Fruit fly (Drosophila melanogaster) whole organism, embryonic: Measurements from ENCODE around the gene CG6398.
A peak's percentile ranks its signal among the peaks of the same experiment; 100 is the strongest.

Experiments used
- CG10543 ChIP-seq: fragments of 200-800 bp; sonication (Bioruptor generic); optimal IDR thresholded peaks from 3 replicates; lab custom pipeline; 2017; ENCODE audit warnings: missing biosample characterization, mild to moderate bottlenecking, missing genetic modification characterization, moderate library complexity
- CG10959 ChIP-seq: fragments of 200-800 bp; sonication (Bioruptor generic); IDR thresholded peaks from 2 replicates; pipeline ENCODE4 v1.3.6; 2022; ENCODE audit warnings: missing biosample characterization, missing genetic modification characterization
- CG13624 ChIP-seq: fragments of 200-800 bp; sonication (Bioruptor generic); optimal IDR thresholded peaks from 2 replicates; lab custom pipeline; 2016; ENCODE audit warnings: missing biosample characterization, missing genetic modification characterization
- CG13775 ChIP-seq: fragments of 200-800 bp; sonication (Bioruptor generic); optimal IDR thresholded peaks from 3 replicates; lab custom pipeline; 2017; ENCODE audit warnings: missing biosample characterization, mild to moderate bottlenecking, missing genetic modification characterization
- CG14965 ChIP-seq: fragments of 200-800 bp; sonication (Bioruptor generic); optimal IDR thresholded peaks from 2 replicates; lab custom pipeline; 2016; ENCODE audit warnings: missing biosample characterization, missing genetic modification characterization, borderline replicate concordance
- CG16815 ChIP-seq: fragments of 200-800 bp; sonication (Bioruptor generic); optimal IDR thresholded peaks from 3 replicates; lab custom pipeline; 2017; ENCODE audit warnings: missing biosample characterization, mild to moderate bottlenecking, missing genetic modification characterization
- CG1832 ChIP-seq: fragments of 200-800 bp; sonication (Bioruptor generic); optimal IDR thresholded peaks from 2 replicates; lab custom pipeline; 2017; ENCODE audit warnings: missing biosample characterization, mild to moderate bottlenecking, missing genetic modification characterization, inconsistent platforms
- CG18764 ChIP-seq: fragments of 200-800 bp; sonication (Bioruptor generic); optimal IDR thresholded peaks from 3 replicates; lab custom pipeline; 2016; ENCODE audit warnings: missing biosample characterization, missing genetic modification characterization
- CG2712 ChIP-seq: fragments of 200-800 bp; optimal IDR thresholded peaks from 3 replicates; lab custom pipeline; 2019; ENCODE audit warnings: missing biosample characterization, mild to moderate bottlenecking, missing genetic modification characterization, moderate library complexity
- CG30403 ChIP-seq: fragments of 200-800 bp; sonication (Bioruptor generic); optimal IDR thresholded peaks from 3 replicates; lab custom pipeline; 2016; ENCODE audit warnings: missing biosample characterization, missing genetic modification characterization
- CG7357 ChIP-seq: fragments of 200-800 bp; sonication (Bioruptor generic); IDR thresholded peaks from 3 replicates; pipeline ENCODE4 v1.3.6; 2022; ENCODE audit warnings: missing biosample characterization, missing genetic modification characterization
- CG7839 ChIP-seq: fragments of 200-800 bp; sonication (Bioruptor generic); optimal IDR thresholded peaks from 3 replicates; lab custom pipeline; 2018; ENCODE audit warnings: missing biosample characterization, mild to moderate bottlenecking, missing genetic modification characterization, moderate library complexity
- CoRest ChIP-seq: fragments of 200-800 bp; sonication (Bioruptor generic); optimal IDR thresholded peaks from 3 replicates; lab custom pipeline; 2018; ENCODE audit warnings: missing biosample characterization, mild to moderate bottlenecking, missing genetic modification characterization, moderate library complexity
- Dip2 ChIP-seq: fragments of 200-800 bp; sonication (Bioruptor generic); IDR thresholded peaks from 2 replicates; pipeline ENCODE4 v1.3.6; 2022; ENCODE audit warnings: missing biosample characterization, missing genetic modification characterization
- Dp ChIP-seq: fragments of 200-800 bp; sonication (Bioruptor generic); optimal IDR thresholded peaks from 2 replicates; lab custom pipeline; 2018; ENCODE audit warnings: missing biosample characterization, mild to moderate bottlenecking, missing genetic modification characterization, moderate library complexity
- Dref ChIP-seq: fragments of 200-800 bp; sonication (Bioruptor generic); IDR thresholded peaks from 2 replicates; pipeline ENCODE4 v1.3.6; 2022; ENCODE audit warnings: missing biosample characterization, missing genetic modification characterization
- Fer2 ChIP-seq: fragments of 200-800 bp; sonication (Bioruptor generic); optimal IDR thresholded peaks from 2 replicates; lab custom pipeline; 2018; ENCODE audit warnings: missing biosample characterization, mild to moderate bottlenecking, missing genetic modification characterization, moderate library complexity
- GATAe ChIP-seq: fragments of 200-800 bp; sonication (Bioruptor generic); conservative IDR thresholded peaks from 2 replicates; pipeline ENCODE4 v1.3.6; 2022; ENCODE audit warnings: missing biosample characterization, missing genetic modification characterization
- Gsc ChIP-seq: fragments of 200-800 bp; sonication (Bioruptor generic); IDR thresholded peaks from 2 replicates; pipeline ENCODE4 v1.3.6; 2022; ENCODE audit warnings: missing biosample characterization, missing genetic modification characterization
- Jarid2 ChIP-seq: fragments of 200-800 bp; sonication (Bioruptor generic); optimal IDR thresholded peaks from 3 replicates; lab custom pipeline; 2017; ENCODE audit warnings: mild to moderate bottlenecking, missing biosample characterization, missing genetic modification reagents, missing genetic modification characterization
- Lpt ChIP-seq: fragments of >200 bp; optimal IDR thresholded peaks from 2 replicates; lab custom pipeline; 2018; ENCODE audit warnings: missing biosample characterization, missing genetic modification characterization
- NC2α ChIP-seq: fragments of 200-800 bp; sonication (Bioruptor generic); optimal IDR thresholded peaks from 2 replicates; lab custom pipeline; 2016; ENCODE audit warnings: missing biosample characterization, missing genetic modification characterization
- Nf-YA ChIP-seq: fragments of 200-800 bp; sonication (Bioruptor generic); IDR thresholded peaks from 2 replicates; pipeline ENCODE4 v1.3.6; 2022; ENCODE audit warnings: missing biosample characterization, missing genetic modification characterization
- Sox102F ChIP-seq: fragments of 200-800 bp; sonication (Bioruptor generic); optimal IDR thresholded peaks from 2 replicates; lab custom pipeline; 2018; ENCODE audit warnings: missing biosample characterization, mild to moderate bottlenecking, missing genetic modification characterization, moderate library complexity
- Stat92E ChIP-seq, 3 experiments: fragments of >200 bp in 2 of 3; fragments of 200-800 bp in 1 of 3; sonication (Bioruptor generic) in 1 of 3; optimal IDR thresholded peaks; 2 replicates each; lab custom pipeline; 2017 to 2019; ENCODE audit warnings: missing biosample characterization in 3 of 3, missing genetic modification characterization in 3 of 3, mild to moderate bottlenecking in 1 of 3, moderate library complexity in 1 of 3
- ac ChIP-seq: fragments of 200-800 bp; sonication (Bioruptor generic); optimal IDR thresholded peaks from 3 replicates; lab custom pipeline; 2017; ENCODE audit warnings: missing biosample characterization, mild to moderate bottlenecking, missing genetic modification characterization
- ato ChIP-seq: fragments of 200-800 bp; sonication (Bioruptor generic); IDR thresholded peaks from 2 replicates; pipeline ENCODE4 v1.3.6; 2022; ENCODE audit warnings: missing biosample characterization, missing genetic modification characterization; ENCODE audit not compliant: partially characterized antibody
- br ChIP-seq: fragments of >200 bp; optimal IDR thresholded peaks from 2 replicates; lab custom pipeline; 2017
- btn ChIP-seq: fragments of 200-800 bp; sonication (Bioruptor generic); optimal IDR thresholded peaks from 2 replicates; lab custom pipeline; 2016; ENCODE audit warnings: missing biosample characterization, missing genetic modification characterization
- caup ChIP-seq: fragments of 200-800 bp; sonication (Bioruptor generic); optimal IDR thresholded peaks from 3 replicates; lab custom pipeline; 2017; ENCODE audit warnings: missing biosample characterization, mild to moderate bottlenecking, missing genetic modification characterization, moderate library complexity; ENCODE audit not compliant: severe bottlenecking
- chif ChIP-seq, 2 experiments: fragments of 200-800 bp; sonication (Bioruptor generic); optimal IDR thresholded peaks; 3 replicates each; lab custom pipeline; 2016; ENCODE audit warnings: missing biosample characterization in 2 of 2, missing genetic modification characterization in 2 of 2
- disco-r ChIP-seq: fragments of 200-800 bp; sonication (Bioruptor generic); optimal IDR thresholded peaks from 2 replicates; lab custom pipeline; 2016; ENCODE audit warnings: missing biosample characterization, missing genetic modification characterization
- ems ChIP-seq: fragments of 200-800 bp; sonication (Bioruptor generic); optimal IDR thresholded peaks from 3 replicates; lab custom pipeline; 2016; ENCODE audit warnings: missing biosample characterization, missing genetic modification characterization
- gsb ChIP-seq: fragments of 200-800 bp; sonication (Bioruptor generic); IDR thresholded peaks from 2 replicates; pipeline ENCODE4 v1.3.6; 2022; ENCODE audit warnings: missing biosample characterization, missing genetic modification characterization
- jigr1 ChIP-seq: fragments of 200-800 bp; sonication (Bioruptor generic); IDR thresholded peaks from 3 replicates; pipeline ENCODE4 v1.3.6; 2022; ENCODE audit warnings: missing biosample characterization, missing genetic modification characterization
- knrl ChIP-seq: fragments of 200-800 bp; sonication (Bioruptor generic); IDR thresholded peaks from 3 replicates; pipeline ENCODE4 v1.3.6; 2022; ENCODE audit warnings: missing biosample characterization, missing genetic modification characterization; ENCODE audit not compliant: partially characterized antibody
- lola ChIP-seq, 3 experiments: fragments of >200 bp in 2 of 3; fragments of 200-800 bp in 1 of 3; sonication (Bioruptor generic) in 1 of 3; optimal IDR thresholded peaks; 2 replicates each; lab custom pipeline; 2017 to 2019; ENCODE audit warnings: missing biosample characterization in 3 of 3, missing genetic modification characterization in 3 of 3, mild to moderate bottlenecking in 1 of 3, moderate library complexity in 1 of 3
- phol ChIP-seq: fragments of 200-800 bp; sonication (Bioruptor generic); optimal IDR thresholded peaks from 3 replicates; lab custom pipeline; 2018; ENCODE audit warnings: missing biosample characterization, mild to moderate bottlenecking, missing genetic modification characterization, moderate library complexity
- salm ChIP-seq: fragments of 200-800 bp; sonication (Bioruptor generic); optimal IDR thresholded peaks from 2 replicates; lab custom pipeline; 2018; ENCODE audit warnings: missing biosample characterization, mild to moderate bottlenecking, missing genetic modification characterization
- sens-2 ChIP-seq: fragments of 200-800 bp; sonication (Bioruptor generic); IDR thresholded peaks from 2 replicates; pipeline ENCODE4 v1.3.6; 2022; ENCODE audit warnings: missing biosample characterization, missing genetic modification characterization
- sob ChIP-seq: fragments of 200-800 bp; sonication (Bioruptor generic); IDR thresholded peaks from 2 replicates; pipeline ENCODE4 v1.3.6; 2022; ENCODE audit warnings: missing biosample characterization, missing genetic modification characterization
- stwl ChIP-seq: fragments of 200-800 bp; sonication (Bioruptor generic); optimal IDR thresholded peaks from 3 replicates; lab custom pipeline; 2018; ENCODE audit warnings: missing biosample characterization, mild to moderate bottlenecking, missing genetic modification characterization, moderate library complexity
- sug ChIP-seq: fragments of 200-800 bp; optimal IDR thresholded peaks from 2 replicates; lab custom pipeline; 2019; ENCODE audit warnings: missing biosample characterization, mild to moderate bottlenecking, missing genetic modification characterization, moderate library complexity
- z ChIP-seq: fragments of 200-800 bp; sonication (Bioruptor generic); IDR thresholded peaks from 3 replicates; pipeline ENCODE4 v1.3.6; 2022; ENCODE audit warnings: missing biosample characterization, missing genetic modification characterization

The CG6398 gene

dm6 chrX:17830211-17830616 is 414 bp upstream of the CG6398 start (continued):
- no peak for TF ChIP-seq Stat92E (GFP tag; optimal IDR thresholded peaks at IDR 0.05; lab: Kevin White, UChicago)
- no peak for TF ChIP-seq CG18764 (GFP tag; lab: Kevin White, UChicago)
- no peak for TF ChIP-seq CG14965
- TF ChIP-seq salm: no peak
- no peak for TF ChIP-seq Gsc (GFP tag; lab: Robert Waterston, UW)
- TF ChIP-seq ato (GFP tag; lab: Robert Waterston, UW): no peak
- TF ChIP-seq CG13775 (GFP tag; lab: Kevin White, UChicago): peak; percentile 43
- no peak for TF ChIP-seq Dp
- TF ChIP-seq caup (GFP tag; lab: Kevin White, UChicago): no peak
- peak; percentile 45 for TF ChIP-seq phol (tag; lab: Kevin White, UChicago)
- TF ChIP-seq chif (GFP tag; optimal IDR thresholded peaks at IDR 0.05; lab: Kevin White, UChicago): peak in 1 of 2 experiments; percentile 28
- no peak for TF ChIP-seq Dref (GFP tag; lab: Robert Waterston, UW)
- no peak for TF ChIP-seq disco-r (GFP tag; lab: Kevin White, UChicago)
- no peak for TF ChIP-seq CG7357 (GFP tag; lab: Robert Waterston, UW)
- no peak for TF ChIP-seq Fer2 (tag; lab: Kevin White, UChicago)
- no peak for TF ChIP-seq gsb
- no peak for TF ChIP-seq Jarid2 (GFP tag; lab: Kevin White, UChicago)
- no peak for TF ChIP-seq GATAe (GFP tag; lab: Robert Waterston, UW)
- no peak for TF ChIP-seq CG10959 (GFP tag; lab: Robert Waterston, UW)
- TF ChIP-seq CG16815 (GFP tag; lab: Kevin White, UChicago): peak; percentile 12
- TF ChIP-seq Nf-YA: no peak
- TF ChIP-seq Dip2: no peak
- TF ChIP-seq CG7839 (tag; lab: Kevin White, UChicago): peak; percentile 2
- no peak for TF ChIP-seq CG1832 (GFP tag; lab: Kevin White, UChicago)
- no peak for TF ChIP-seq knrl
- TF ChIP-seq NC2α (GFP tag; lab: Kevin White, UChicago): no peak
- TF ChIP-seq Lpt (GFP tag; lab: Kevin White, UChicago): no peak
- no peak for TF ChIP-seq stwl (tag; lab: Kevin White, UChicago)
- no peak for TF ChIP-seq z (GFP tag; lab: Robert Waterston, UW)
- TF ChIP-seq CG10543 (GFP tag; lab: Kevin White, UChicago): no peak
- no peak for TF ChIP-seq sens-2 (GFP tag; lab: Robert Waterston, UW)
- TF ChIP-seq sug: no peak
- TF ChIP-seq br (lab: Kevin White, UChicago): no peak
- TF ChIP-seq Sox102F (GFP tag; lab: Kevin White, UChicago): peak; percentile 1
- TF ChIP-seq ems (GFP tag; lab: Kevin White, UChicago): no peak
- no peak for TF ChIP-seq ac (GFP tag; lab: Kevin White, UChicago)
- TF ChIP-seq jigr1 (GFP tag; lab: Robert Waterston, UW): no peak
- peak; percentile 45 for TF ChIP-seq CG2712 (tag; lab: Kevin White, UChicago)
- TF ChIP-seq lola (GFP tag; optimal IDR thresholded peaks at IDR 0.05; lab: Kevin White, UChicago): peak in 1 of 3 experiments; percentile 75
- peak; percentile 1 for TF ChIP-seq CG30403 (GFP tag; lab: Kevin White, UChicago)
- no peak for TF ChIP-seq btn
- no peak for TF ChIP-seq CG13624 (GFP tag; lab: Kevin White, UChicago)
- peak; percentile 28 for TF ChIP-seq CoRest (tag; lab: Kevin White, UChicago)
- no peak for TF ChIP-seq sob (GFP tag; lab: Robert Waterston, UW)
